Worm (Caenorhabditis elegans): Measurements from ENCODE around the gene mig-21.

DNA sequence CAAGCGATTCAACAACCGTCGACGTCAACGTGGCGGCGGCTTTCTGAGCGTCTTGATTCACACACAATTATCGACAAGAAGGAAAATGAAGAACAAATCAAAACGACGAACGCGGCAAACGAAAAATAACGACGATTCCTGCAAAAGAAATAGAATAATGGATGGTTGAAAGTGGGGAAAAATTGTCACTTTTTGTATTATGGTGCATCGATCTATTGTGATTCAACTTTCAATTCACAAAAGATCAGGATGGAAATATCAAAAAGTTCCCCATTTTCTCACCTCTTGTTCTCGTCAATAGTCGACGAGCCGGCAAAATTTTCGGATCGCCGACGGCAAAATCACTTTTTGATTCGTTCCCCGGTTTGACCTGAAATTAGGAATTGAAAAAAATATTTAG, 44.8 kb downstream of the mig-21 start, which contains the start of the genes R12B2.13 and mdt-15:
- TF ChIP-seq unc-62 (GFP tag; optimal IDR thresholded peaks at IDR 0.05): no peak
- no peak for TF ChIP-seq efl-1 (GFP tag; optimal IDR thresholded peaks at IDR 0.05)
- no peak for TF ChIP-seq lir-1 (GFP tag; conservative IDR thresholded peaks at IDR 0.05)
- no peak for TF ChIP-seq somi-1 (GFP tag; optimal IDR thresholded peaks at IDR 0.05)
